Worm (Caenorhabditis elegans): ENCODE results near the gene hsp-3.

hsp-3 gene

DNA sequence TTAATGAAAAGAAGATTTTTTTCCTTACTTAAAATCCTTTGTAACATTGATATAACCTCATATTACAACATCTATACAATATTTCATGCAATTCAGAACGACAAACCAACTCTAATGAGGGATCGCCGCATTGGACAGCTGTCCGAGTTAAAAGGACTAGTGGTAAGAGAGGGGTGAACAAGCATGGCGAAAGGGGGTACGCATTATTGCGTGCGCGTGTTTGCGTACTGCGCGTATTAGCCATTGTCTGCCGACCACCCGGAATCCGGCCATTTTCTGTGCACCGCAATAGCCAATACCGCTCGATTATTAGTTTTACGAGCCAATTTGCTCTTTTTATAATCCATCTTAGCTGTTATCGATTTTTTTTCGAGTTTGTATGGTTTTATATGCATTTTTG, 5.6 kb upstream of the hsp-3 start, which contains the start of gene C15H9.4 (continued):
- TF ChIP-seq lin-13 (GFP tag; optimal IDR thresholded peaks at IDR 0.05) (peak; percentile 27), ceh-62 (tag; optimal IDR thresholded peaks at IDR 0.05) (no peak), tra-1 (GFP tag; IDR thresholded peaks at IDR 0.05) (no peak), aha-1 (tag) (peak; percentile 54), nhr-10 (tag; optimal IDR thresholded peaks at IDR 0.05) (no peak)

DNA sequence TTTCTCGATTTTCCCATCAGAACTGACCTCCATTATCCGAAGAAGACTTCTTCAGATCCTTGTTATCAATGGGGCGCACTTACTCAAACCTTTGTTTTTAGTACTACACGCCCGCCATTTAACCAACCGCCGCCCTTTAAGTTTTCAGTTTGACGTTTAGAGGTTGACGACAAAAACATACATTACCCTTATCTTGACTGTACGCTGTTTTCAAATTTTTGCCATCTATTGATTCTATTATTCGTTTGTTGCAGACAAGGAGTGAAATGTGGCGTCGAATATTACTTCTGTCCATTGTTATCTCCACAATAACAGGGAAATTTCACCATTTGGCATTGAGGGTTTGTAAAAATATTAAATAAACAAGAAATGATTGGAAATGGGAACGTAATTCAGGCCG, 1.1 kb upstream of the hsp-3 start, which contains the start of gene C15H9.5:
C15H9.5 (plus strand) TSS at position 255 of the 400 bp plus-strand sequence.
- TF ChIP-seq saeg-2 (GFP tag; IDR thresholded peaks at IDR 0.05) = no peak
- TF ChIP-seq nhr-111 (GFP tag; optimal IDR thresholded peaks at IDR 0.05) = no peak
- peak; percentile 56 for TF ChIP-seq dve-1 (tag; optimal IDR thresholded peaks at IDR 0.05; ENCODE audit: insufficient read depth)
- peak in 1 of 2 experiments; percentile 27 for TF ChIP-seq lsy-2 (tag; optimal IDR thresholded peaks at IDR 0.05)
- TF ChIP-seq nhr-28 (tag; optimal IDR thresholded peaks at IDR 0.05) = peak; percentile 33
- TF ChIP-seq hlh-11 (tag; optimal IDR thresholded peaks at IDR 0.05) = peak; percentile 47
- peak; percentile 38 for TF ChIP-seq pqm-1 (tag; optimal IDR thresholded peaks at IDR 0.05)
- TF ChIP-seq daf-16 (GFP tag; optimal IDR thresholded peaks at IDR 0.05) = no peak
- peak; percentile 93 for TF ChIP-seq daf-16 (tag; optimal IDR thresholded peaks at IDR 0.05)
- no peak for TF ChIP-seq ZK337.2 (GFP tag; IDR thresholded peaks at IDR 0.05)
- TF ChIP-seq php-3 (GFP tag; IDR thresholded peaks at IDR 0.05) = no peak
- no peak for TF ChIP-seq lin-29 (GFP tag; IDR thresholded peaks at IDR 0.05)
- TF ChIP-seq spr-3 (GFP tag; optimal IDR thresholded peaks at IDR 0.05) = no peak
- TF ChIP-seq mxl-2 (GFP tag; conservative IDR thresholded peaks at IDR 0.05) = no peak
- TF ChIP-seq snpc-1.2 (GFP tag; IDR thresholded peaks at IDR 0.05) = no peak
- no peak for TF ChIP-seq dpl-1 (GFP tag; optimal IDR thresholded peaks at IDR 0.05)
- TF ChIP-seq nhr-11 (tag; optimal IDR thresholded peaks at IDR 0.05) = no peak
- TF ChIP-seq aha-1 (tag) = peak; percentile 43
- TF ChIP-seq Y5F2A.4 (GFP tag; optimal IDR thresholded peaks at IDR 0.05) = no peak
- TF ChIP-seq unc-62 (GFP tag; optimal IDR thresholded peaks at IDR 0.05 in 1 of 2) = no peak
- no peak for TF ChIP-seq unc-62 (tag; optimal IDR thresholded peaks at IDR 0.05)
- TF ChIP-seq T26A8.4 (GFP tag; IDR thresholded peaks at IDR 0.05) = peak; percentile 48; the same call in 1 of the 2 replicates
- TF ChIP-seq ztf-7 (tag; optimal IDR thresholded peaks at IDR 0.05) = no peak
- TF ChIP-seq lin-38 (GFP tag; IDR thresholded peaks at IDR 0.05) = peak; percentile 49
- TF ChIP-seq sdz-12 (GFP tag; optimal IDR thresholded peaks at IDR 0.05) = no peak
- no peak for TF ChIP-seq gei-8 (GFP tag; optimal IDR thresholded peaks at IDR 0.05)
- TF ChIP-seq mep-1 (tag; optimal IDR thresholded peaks at IDR 0.05) = peak; percentile 12

DNA sequence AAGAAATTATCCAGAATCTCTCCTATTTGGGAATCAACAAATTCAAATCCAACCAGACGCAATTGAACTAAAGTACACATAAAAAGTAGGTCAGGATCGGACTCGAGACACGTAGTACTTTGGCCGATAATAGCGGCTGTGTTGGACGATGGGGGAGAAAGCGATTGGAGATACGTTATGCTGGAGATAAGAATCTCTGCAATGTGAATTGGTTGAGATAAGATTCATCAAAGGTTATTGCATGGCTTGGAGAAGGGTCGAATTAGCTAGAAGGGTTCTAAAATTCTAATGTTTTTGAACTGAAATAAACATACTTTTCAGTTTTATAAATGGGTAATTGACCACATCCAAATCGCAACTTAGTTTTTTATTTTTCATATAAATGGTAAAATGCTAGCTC, 609 bp upstream of the hsp-3 start:
- TF ChIP-seq madf-9 (GFP tag; conservative IDR thresholded peaks at IDR 0.05) (no peak), lin-39 (tag; optimal IDR thresholded peaks at IDR 0.05) (no peak), Y105C5A.15 (GFP tag; IDR thresholded peaks at IDR 0.05) (no peak), nhr-76 (tag; optimal IDR thresholded peaks at IDR 0.05) (no peak), ceh-62 (tag; optimal IDR thresholded peaks at IDR 0.05) (no peak), nhr-48 (tag; optimal IDR thresholded peaks at IDR 0.05) (no peak), cey-2 (tag; optimal IDR thresholded peaks at IDR 0.05; ENCODE audit: borderline replicate concordance, insufficient read depth) (no peak), dmd-6 (GFP tag; IDR thresholded peaks at IDR 0.05) (no peak), F49E8.2 (tag; optimal IDR thresholded peaks at IDR 0.05; ENCODE audit: borderline replicate concordance) (no peak), sdz-12 (GFP tag; optimal IDR thresholded peaks at IDR 0.05) (no peak), nhr-10 (tag; optimal IDR thresholded peaks at IDR 0.05) (no peak), duxl-1 (tag; optimal IDR thresholded peaks at IDR 0.05; ENCODE audit: poor library complexity) (no peak), lin-29 (GFP tag; IDR thresholded peaks at IDR 0.05) (no peak)
